Fruit fly (Drosophila melanogaster) whole organism, adult: ENCODE data around the gene CG13991.

Experiments used
- CG11617 ChIP-seq: fragments of 200-800 bp; sonication (Bioruptor generic); optimal IDR thresholded peaks from 2 replicates; lab custom pipeline; 2017; ENCODE audit warnings: mild to moderate bottlenecking, missing biosample characterization, missing genetic modification reagents, missing genetic modification characterization
- CG12768 ChIP-seq: fragments of 200-800 bp; sonication (Bioruptor generic); optimal IDR thresholded peaks from 2 replicates; lab custom pipeline; 2017; ENCODE audit warnings: missing biosample characterization, missing genetic modification characterization, mild to moderate bottlenecking, moderate library complexity, missing genetic modification reagents
- CG14711 ChIP-seq: fragments of 200-800 bp; sonication (Bioruptor generic); optimal IDR thresholded peaks from 2 replicates; lab custom pipeline; 2018; ENCODE audit warnings: missing biosample characterization, mild to moderate bottlenecking, missing genetic modification characterization, moderate library complexity
- CG1620 ChIP-seq: fragments of 200-800 bp; sonication (Bioruptor generic); optimal IDR thresholded peaks from 2 replicates; lab custom pipeline; 2016; ENCODE audit warnings: missing biosample characterization, missing genetic modification characterization
- CG33017 ChIP-seq: fragments of 200-800 bp; sonication (Bioruptor generic); optimal IDR thresholded peaks from 2 replicates; lab custom pipeline; 2018; ENCODE audit warnings: missing biosample characterization, mild to moderate bottlenecking, missing genetic modification characterization, moderate library complexity
- CG5204 ChIP-seq: fragments of 200-800 bp; sonication (Bioruptor generic); optimal IDR thresholded peaks from 2 replicates; lab custom pipeline; 2016; ENCODE audit warnings: missing biosample characterization, missing genetic modification characterization
- CG7045 ChIP-seq: fragments of 200-800 bp; sonication (Bioruptor generic); optimal IDR thresholded peaks from 2 replicates; lab custom pipeline; 2017; ENCODE audit warnings: missing biosample characterization, mild to moderate bottlenecking, missing genetic modification characterization
- CG7101 ChIP-seq: fragments of 200-800 bp; sonication (Bioruptor generic); optimal IDR thresholded peaks from 2 replicates; lab custom pipeline; 2018; ENCODE audit warnings: missing biosample characterization, mild to moderate bottlenecking, missing genetic modification characterization, moderate library complexity
- Clk ChIP-seq: fragments of 200-800 bp; sonication (Bioruptor generic); optimal IDR thresholded peaks from 2 replicates; lab custom pipeline; 2017; ENCODE audit warnings: missing biosample characterization, missing genetic modification characterization
- Crg-1 ChIP-seq: fragments of 200-800 bp; sonication (Bioruptor generic); optimal IDR thresholded peaks from 2 replicates; lab custom pipeline; 2016; ENCODE audit warnings: missing biosample characterization, missing genetic modification characterization
- Hr96 ChIP-seq: fragments of 200-800 bp; sonication (Bioruptor generic); optimal IDR thresholded peaks from 2 replicates; lab custom pipeline; 2016; ENCODE audit warnings: missing biosample characterization, missing genetic modification characterization
- Mnt ChIP-seq: fragments of 200-800 bp; sonication (Bioruptor generic); optimal IDR thresholded peaks from 2 replicates; lab custom pipeline; 2016; ENCODE audit warnings: missing biosample characterization, mild to moderate bottlenecking, missing genetic modification characterization
- bab1 ChIP-seq: fragments of 200-800 bp; sonication (Bioruptor generic); optimal IDR thresholded peaks from 3 replicates; lab custom pipeline; 2019; ENCODE audit warnings: missing biosample characterization, mild to moderate bottlenecking, missing genetic modification characterization, moderate library complexity
- cic ChIP-seq: fragments of 200-800 bp; sonication (Bioruptor generic); optimal IDR thresholded peaks from 2 replicates; lab custom pipeline; 2017; ENCODE audit warnings: missing biosample characterization, mild to moderate bottlenecking, missing genetic modification characterization, moderate library complexity
- cnc ChIP-seq, 2 experiments: fragments of >200 bp; optimal IDR thresholded peaks; 2 replicates each; lab custom pipeline; 2017
- kay ChIP-seq: fragments of 200-800 bp; sonication (Bioruptor generic); peaks from one replicate; lab custom pipeline; 2016; ENCODE audit warnings: missing biosample characterization, missing genetic modification characterization, borderline replicate concordance
- ovo ChIP-seq: fragments of 200-800 bp; sonication (Bioruptor generic); optimal IDR thresholded peaks from 2 replicates; lab custom pipeline; 2016; ENCODE audit warnings: missing biosample characterization, missing genetic modification characterization
- pad ChIP-seq: fragments of 200-800 bp; sonication (Bioruptor generic); optimal IDR thresholded peaks from 3 replicates; lab custom pipeline; 2017; ENCODE audit warnings: missing biosample characterization, missing genetic modification characterization, mild to moderate bottlenecking, moderate library complexity, missing genetic modification reagents
- tj ChIP-seq: fragments of 200-800 bp; sonication (Bioruptor generic); optimal IDR thresholded peaks from 3 replicates; lab custom pipeline; 2017; ENCODE audit warnings: missing biosample characterization, mild to moderate bottlenecking, missing genetic modification characterization, moderate library complexity
- toe ChIP-seq: fragments of 200-800 bp; sonication (Bioruptor generic); optimal IDR thresholded peaks from 2 replicates; lab custom pipeline; 2016; ENCODE audit warnings: missing biosample characterization, missing genetic modification characterization

CG13991 gene

dm6 chr2L:6139082-6139481, at the start of gene CG13991:
Gene CG13991, plus strand, starts transcription at chr2L:6139382.
- TF ChIP-seq CG12768, result no peak
- no peak for TF ChIP-seq cnc (optimal IDR thresholded peaks at IDR 0.05; lab: Kevin White, UChicago)
- TF ChIP-seq CG14711, result no peak
- TF ChIP-seq bab1 (GFP tag; lab: Kevin White, UChicago), result no peak
- no peak for TF ChIP-seq Mnt (GFP tag; lab: Kevin White, UChicago)
- no peak for TF ChIP-seq cic (GFP tag; lab: Kevin White, UChicago)
- TF ChIP-seq toe (GFP tag; lab: Kevin White, UChicago), result no peak
- no peak for TF ChIP-seq CG5204
- TF ChIP-seq Crg-1, result no peak
- TF ChIP-seq kay (GFP tag; lab: Kevin White, UChicago), result no peak
- TF ChIP-seq CG7101 (tag; lab: Kevin White, UChicago), result no peak
- TF ChIP-seq CG33017 (tag; lab: Kevin White, UChicago), result no peak
- TF ChIP-seq Hr96, result no peak

- TF ChIP-seq ovo (GFP tag; lab: Kevin White, UChicago) (no peak), pad (GFP tag; lab: Kevin White, UChicago) (no peak), cic (GFP tag; lab: Kevin White, UChicago) (peak; percentile 99)
Observed at dm6 chr2L:6089604-6090198, 49.5 kb upstream of the CG13991 start.

- no peak for TF ChIP-seq tj (GFP tag; lab: Kevin White, UChicago)
- TF ChIP-seq Mnt (GFP tag; lab: Kevin White, UChicago), result no peak
- TF ChIP-seq ovo (GFP tag; lab: Kevin White, UChicago), result no peak
- no peak for TF ChIP-seq CG5204
- no peak for TF ChIP-seq pad (GFP tag; lab: Kevin White, UChicago)
- no peak for TF ChIP-seq Crg-1
- TF ChIP-seq CG14711, result no peak
- no peak for TF ChIP-seq CG12768
Observed at dm6 chr2L:6090365-6090764, 48.8 kb upstream of the CG13991 start.

- TF ChIP-seq kay (GFP tag; lab: Kevin White, UChicago), result peak; percentile 88
- TF ChIP-seq CG1620 (GFP tag; lab: Kevin White, UChicago), result no peak
Observed at dm6 chr2L:6090786-6091716, 48.1 kb upstream of the CG13991 start, which contains the start of gene CG45075. Gene CG45075, plus strand, starts transcription at chr2L:6091412.

- TF ChIP-seq Clk (no peak), kay (GFP tag; lab: Kevin White, UChicago) (no peak), CG12768 (no peak), CG1620 (GFP tag; lab: Kevin White, UChicago) (no peak), CG11617 (GFP tag; lab: Kevin White, UChicago) (no peak), bab1 (GFP tag; lab: Kevin White, UChicago) (no peak), CG33017 (tag; lab: Kevin White, UChicago) (no peak), Mnt (GFP tag; lab: Kevin White, UChicago) (no peak), CG7045 (GFP tag; lab: Kevin White, UChicago) (no peak), tj (GFP tag; lab: Kevin White, UChicago) (no peak), CG7101 (tag; lab: Kevin White, UChicago) (no peak)
Observed at dm6 chr2L:6092300-6092699, 46.9 kb upstream of the CG13991 start.

- TF ChIP-seq CG7045 (GFP tag; lab: Kevin White, UChicago) (no peak), bab1 (GFP tag; lab: Kevin White, UChicago) (peak; percentile 87), toe (GFP tag; lab: Kevin White, UChicago) (no peak), pad (GFP tag; lab: Kevin White, UChicago) (no peak), Crg-1 (no peak), CG5204 (no peak), Mnt (GFP tag; lab: Kevin White, UChicago) (peak; percentile 65), Clk (no peak), CG1620 (GFP tag; lab: Kevin White, UChicago) (peak; percentile 52), ovo (GFP tag; lab: Kevin White, UChicago) (peak; percentile 29), CG12768 (no peak), CG14711 (no peak), CG11617 (GFP tag; lab: Kevin White, UChicago) (peak; percentile 36), CG7101 (tag; lab: Kevin White, UChicago) (peak; percentile 10), kay (GFP tag; lab: Kevin White, UChicago) (no peak), CG33017 (tag; lab: Kevin White, UChicago) (peak; percentile 48), cic (GFP tag; lab: Kevin White, UChicago) (peak; percentile 73)
Observed at dm6 chr2L:6098479-6099269, 40.5 kb upstream of the CG13991 start, which contains the start of gene CG9175. Gene CG9175, minus strand, starts transcription at chr2L:6098966.
